Fruit fly (Drosophila melanogaster) whole organism, prepupa: ENCODE results near the gene CG17834.

Experiments used
- Blimp-1 ChIP-seq: fragments of 200-800 bp; sonication (Bioruptor generic); optimal IDR thresholded peaks from 3 replicates; lab custom pipeline; 2017; ENCODE audit warnings: missing biosample characterization, missing genetic modification characterization, mild to moderate bottlenecking, moderate library complexity, missing genetic modification reagents
- CG11294 ChIP-seq: fragments of 200-800 bp; sonication (Bioruptor generic); IDR thresholded peaks from 2 replicates; pipeline ENCODE4 v1.3.6; 2022; ENCODE audit warnings: missing biosample characterization, missing genetic modification characterization
- CG11902 ChIP-seq: fragments of 200-800 bp; sonication (Bioruptor generic); optimal IDR thresholded peaks from 3 replicates; lab custom pipeline; 2016; ENCODE audit warnings: missing biosample characterization, missing genetic modification characterization
- CG15336 ChIP-seq: fragments of 200-800 bp; sonication (Bioruptor generic); IDR thresholded peaks from 2 replicates; pipeline ENCODE4 v1.3.6; 2022; ENCODE audit warnings: missing biosample characterization, missing genetic modification characterization
- CG1621 ChIP-seq: fragments of 200-800 bp; sonication (Bioruptor generic); optimal IDR thresholded peaks from 3 replicates; lab custom pipeline; 2018; ENCODE audit warnings: missing biosample characterization, mild to moderate bottlenecking, missing genetic modification characterization
- CG16779 ChIP-seq: fragments of 200-800 bp; sonication (Bioruptor generic); optimal IDR thresholded peaks from 3 replicates; lab custom pipeline; 2017; ENCODE audit warnings: missing biosample characterization, mild to moderate bottlenecking, missing genetic modification characterization
- CG3032 ChIP-seq: fragments of 200-800 bp; optimal IDR thresholded peaks from 2 replicates; lab custom pipeline; 2019; ENCODE audit warnings: missing biosample characterization, mild to moderate bottlenecking, missing genetic modification characterization, moderate library complexity
- CG31627 ChIP-seq: fragments of 200-800 bp; sonication (Bioruptor generic); optimal IDR thresholded peaks from 3 replicates; lab custom pipeline; 2016; ENCODE audit warnings: missing biosample characterization, missing genetic modification characterization
- CG34406 ChIP-seq: fragments of 200-800 bp; sonication (Bioruptor generic); optimal IDR thresholded peaks from 3 replicates; lab custom pipeline; 2016; ENCODE audit warnings: missing biosample characterization, missing genetic modification characterization
- CG3919 ChIP-seq: fragments of 200-800 bp; sonication (Bioruptor generic); optimal IDR thresholded peaks from 3 replicates; lab custom pipeline; 2016; ENCODE audit warnings: missing biosample characterization, missing genetic modification characterization
- CG6163 ChIP-seq: fragments of 200-800 bp; sonication (Bioruptor generic); IDR thresholded peaks from 3 replicates; pipeline ENCODE4 v1.3.6; 2022; ENCODE audit warnings: missing biosample characterization, missing genetic modification characterization
- CG6276 ChIP-seq: fragments of 200-800 bp; sonication (Bioruptor generic); optimal IDR thresholded peaks from 2 replicates; lab custom pipeline; 2017; ENCODE audit warnings: missing biosample characterization, mild to moderate bottlenecking, missing genetic modification characterization
- CG6792 ChIP-seq: fragments of 200-800 bp; sonication (Bioruptor generic); optimal IDR thresholded peaks from 3 replicates; lab custom pipeline; 2016; ENCODE audit warnings: missing biosample characterization, missing genetic modification characterization
- CG6808 ChIP-seq: fragments of 200-800 bp; sonication (Bioruptor generic); optimal IDR thresholded peaks from 3 replicates; lab custom pipeline; 2017; ENCODE audit warnings: missing biosample characterization, missing genetic modification characterization, mild to moderate bottlenecking, moderate library complexity, missing genetic modification reagents
- CG6854 ChIP-seq: fragments of 200-800 bp; sonication (Bioruptor generic); optimal IDR thresholded peaks from 2 replicates; lab custom pipeline; 2017; ENCODE audit warnings: missing biosample characterization, mild to moderate bottlenecking, missing genetic modification characterization
- CG7368 ChIP-seq: fragments of 200-800 bp; sonication (Bioruptor generic); optimal IDR thresholded peaks from 3 replicates; lab custom pipeline; 2016; ENCODE audit warnings: missing biosample characterization, missing genetic modification characterization
- CG8119 ChIP-seq: fragments of 200-800 bp; sonication (Bioruptor generic); IDR thresholded peaks from 3 replicates; pipeline ENCODE4 v1.3.6; 2022; ENCODE audit warnings: missing biosample characterization, missing genetic modification characterization
- CG8632 ChIP-seq: fragments of 200-800 bp; sonication (Bioruptor generic); optimal IDR thresholded peaks from 3 replicates; lab custom pipeline; 2016; ENCODE audit warnings: missing biosample characterization, missing genetic modification characterization
- Eip75B ChIP-seq: fragments of 200-800 bp; sonication (Bioruptor generic); optimal IDR thresholded peaks from 3 replicates; lab custom pipeline; 2016; ENCODE audit warnings: missing biosample characterization, missing genetic modification characterization
- Eip78C ChIP-seq: fragments of 200-800 bp; sonication (Bioruptor generic); peaks from one replicate; lab custom pipeline; 2016; ENCODE audit warnings: missing biosample characterization, missing genetic modification characterization
- Ets96B ChIP-seq: fragments of 200-800 bp; optimal IDR thresholded peaks from 2 replicates; lab custom pipeline; 2019; ENCODE audit warnings: missing biosample characterization, mild to moderate bottlenecking, missing genetic modification characterization, moderate library complexity
- Hr38 ChIP-seq: sonication (Bioruptor generic); optimal IDR thresholded peaks from 2 replicates; lab custom pipeline; 2016; ENCODE audit warnings: missing biosample characterization, missing genetic modification characterization
- Hr39 ChIP-seq: fragments of 200-800 bp; sonication (Bioruptor generic); optimal IDR thresholded peaks from 2 replicates; lab custom pipeline; 2016; ENCODE audit warnings: missing biosample characterization, missing genetic modification characterization
- Hr4 ChIP-seq: fragments of 200-800 bp; sonication (Bioruptor generic); optimal IDR thresholded peaks from 3 replicates; lab custom pipeline; 2016; ENCODE audit warnings: missing biosample characterization, missing genetic modification characterization
- Lpt ChIP-seq: fragments of 200-800 bp; sonication (Bioruptor generic); optimal IDR thresholded peaks from 3 replicates; lab custom pipeline; 2016; ENCODE audit warnings: missing biosample characterization, missing genetic modification characterization
- OdsH ChIP-seq: fragments of 200-800 bp; sonication (Bioruptor generic); optimal IDR thresholded peaks from 3 replicates; lab custom pipeline; 2016; ENCODE audit warnings: missing biosample characterization, missing genetic modification characterization
- Smox ChIP-seq: fragments of 200-800 bp; sonication (Bioruptor generic); optimal IDR thresholded peaks from 3 replicates; lab custom pipeline; 2016; ENCODE audit warnings: missing biosample characterization, missing genetic modification characterization
- Sox15 ChIP-seq: fragments of 200-800 bp; sonication (Bioruptor generic); optimal IDR thresholded peaks from 3 replicates; lab custom pipeline; 2016; ENCODE audit warnings: missing biosample characterization, missing genetic modification characterization
- cyc ChIP-seq: fragments of 200-800 bp; sonication (Bioruptor generic); optimal IDR thresholded peaks from 3 replicates; lab custom pipeline; 2016; ENCODE audit warnings: missing biosample characterization, missing genetic modification characterization
- esn ChIP-seq: fragments of 200-800 bp; sonication (Bioruptor generic); optimal IDR thresholded peaks from 2 replicates; lab custom pipeline; 2016; ENCODE audit warnings: missing biosample characterization, mild to moderate bottlenecking, missing genetic modification characterization, moderate library complexity
- fd85E ChIP-seq: fragments of 200-800 bp; sonication (Bioruptor generic); optimal IDR thresholded peaks from 3 replicates; lab custom pipeline; 2016; ENCODE audit warnings: missing biosample characterization, missing genetic modification characterization
- fkh ChIP-seq: fragments of 200-800 bp; sonication (Bioruptor generic); optimal IDR thresholded peaks from 3 replicates; lab custom pipeline; 2017; ENCODE audit warnings: missing biosample characterization, mild to moderate bottlenecking, missing genetic modification characterization, moderate library complexity
- net ChIP-seq: fragments of 200-800 bp; sonication (Bioruptor generic); optimal IDR thresholded peaks from 3 replicates; lab custom pipeline; 2016; ENCODE audit warnings: missing biosample characterization, missing genetic modification characterization
- pdm3 ChIP-seq: fragments of 200-800 bp; sonication (Bioruptor generic); optimal IDR thresholded peaks from 3 replicates; lab custom pipeline; 2016; ENCODE audit warnings: missing biosample characterization, missing genetic modification characterization
- salr ChIP-seq, 2 experiments: fragments of 200-800 bp; sonication (Bioruptor generic); optimal IDR thresholded peaks; 3 replicates each; lab custom pipeline; 2016 to 2018; ENCODE audit warnings: missing biosample characterization in 2 of 2, missing genetic modification characterization in 2 of 2, mild to moderate bottlenecking in 1 of 2
- ss ChIP-seq, 2 experiments: fragments of 200-800 bp; sonication (Bioruptor generic); optimal IDR thresholded peaks; 2 replicates in 1 of 2; 3 replicates in 1 of 2; lab custom pipeline; 2017 to 2018; ENCODE audit warnings: mild to moderate bottlenecking in 2 of 2, missing biosample characterization in 2 of 2, missing genetic modification characterization in 2 of 2, moderate library complexity in 1 of 2
- svp ChIP-seq: fragments of 200-800 bp; sonication (Bioruptor generic); peaks from one replicate; lab custom pipeline; 2016; ENCODE audit warnings: missing biosample characterization, missing genetic modification characterization
- vri ChIP-seq: fragments of 200-800 bp; sonication (Bioruptor generic); optimal IDR thresholded peaks from 3 replicates; lab custom pipeline; 2016; ENCODE audit warnings: missing biosample characterization, mild to moderate bottlenecking, missing genetic modification characterization

The CG17834 gene

DNA sequence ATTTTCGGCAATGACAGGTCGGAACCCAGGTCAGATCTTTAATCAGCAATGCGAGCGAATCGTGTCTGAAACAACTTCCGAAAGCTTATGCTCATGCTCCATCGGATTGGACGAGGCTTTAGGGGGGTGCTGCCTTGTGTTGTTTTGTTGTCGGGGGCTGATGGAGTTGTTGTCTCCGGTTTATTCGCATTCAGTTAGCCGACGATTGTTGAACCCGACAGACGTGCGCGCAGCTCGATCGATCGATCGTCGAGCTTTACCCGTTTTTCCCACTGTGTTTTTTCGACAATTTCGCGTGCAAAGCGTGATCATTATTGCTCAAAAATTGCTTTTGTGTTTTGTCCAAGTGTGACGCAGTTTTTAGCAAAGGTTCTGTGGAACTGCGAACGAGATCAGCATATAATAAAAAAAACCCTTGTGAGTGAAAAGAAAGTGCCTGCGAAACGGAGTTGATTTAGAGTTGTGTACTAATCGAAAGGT, at the start of gene CG17834:
Gene CG17834 (plus strand): TSS at position 191 of the 480 bp plus-strand sequence.
- no peak for TF ChIP-seq CG3919
- TF ChIP-seq CG7368 (GFP tag; lab: Kevin White, UChicago) = no peak
- peak; percentile 11 for TF ChIP-seq esn
- TF ChIP-seq CG11902 (GFP tag; lab: Kevin White, UChicago) = no peak
- TF ChIP-seq Smox (GFP tag; lab: Kevin White, UChicago) = no peak
- TF ChIP-seq Blimp-1 (GFP tag; lab: Kevin White, UChicago) = peak; percentile 68
- TF ChIP-seq OdsH (GFP tag; lab: Kevin White, UChicago) = no peak
- TF ChIP-seq CG6163 = peak; percentile 68; the same call in 2 of the 3 replicates
- peak; percentile 32 for TF ChIP-seq net (GFP tag; lab: Kevin White, UChicago)
- peak; percentile 82 for TF ChIP-seq CG6854
- peak; percentile 13 to 41 for TF ChIP-seq ss (GFP tag; optimal IDR thresholded peaks at IDR 0.05; lab: Kevin White, UChicago)
- TF ChIP-seq svp (GFP tag; lab: Kevin White, UChicago) = peak; percentile 86
- TF ChIP-seq Hr38 (GFP tag; lab: Kevin White, UChicago) = no peak
- no peak for TF ChIP-seq CG16779
- no peak for TF ChIP-seq Sox15
- peak; percentile 25 for TF ChIP-seq CG1621 (tag; lab: Kevin White, UChicago)
- TF ChIP-seq Hr39 (GFP tag; lab: Kevin White, UChicago) = no peak
- TF ChIP-seq Lpt (GFP tag; lab: Kevin White, UChicago) = no peak
- no peak for TF ChIP-seq CG31627 (GFP tag; lab: Kevin White, UChicago)
- peak; percentile 70 for TF ChIP-seq Eip78C (GFP tag; lab: Kevin White, UChicago)
- peak; percentile 50; the same call in 2 of the 3 replicates for TF ChIP-seq CG8119 (GFP tag; lab: Robert Waterston, UW)
- TF ChIP-seq salr (GFP tag; optimal IDR thresholded peaks at IDR 0.05; lab: Kevin White, UChicago) = no peak
- TF ChIP-seq Hr4 = no peak
- TF ChIP-seq CG6276 (GFP tag; lab: Kevin White, UChicago) = peak; percentile 3
- TF ChIP-seq CG15336 (GFP tag; lab: Robert Waterston, UW) = 0 out of 2 replicates have a peak, but pooled peaks have one; percentile 15
- peak; percentile 6 for TF ChIP-seq CG6808 (GFP tag; lab: Kevin White, UChicago)
- TF ChIP-seq fd85E = no peak
- TF ChIP-seq pdm3 (GFP tag; lab: Kevin White, UChicago) = no peak
- no peak for TF ChIP-seq Ets96B (tag; lab: Kevin White, UChicago)
- TF ChIP-seq Eip75B (GFP tag; lab: Kevin White, UChicago) = no peak
- no peak for TF ChIP-seq cyc
- no peak for TF ChIP-seq CG3032 (tag; lab: Kevin White, UChicago)
- TF ChIP-seq CG6792 (GFP tag; lab: Kevin White, UChicago) = no peak
- peak; percentile 16 for TF ChIP-seq vri (GFP tag; lab: Kevin White, UChicago)

dm6 chr2L:8480825-8481224, 48.1 kb upstream of the CG17834 start:
- no peak for TF ChIP-seq CG6792 (GFP tag; lab: Kevin White, UChicago)

DNA sequence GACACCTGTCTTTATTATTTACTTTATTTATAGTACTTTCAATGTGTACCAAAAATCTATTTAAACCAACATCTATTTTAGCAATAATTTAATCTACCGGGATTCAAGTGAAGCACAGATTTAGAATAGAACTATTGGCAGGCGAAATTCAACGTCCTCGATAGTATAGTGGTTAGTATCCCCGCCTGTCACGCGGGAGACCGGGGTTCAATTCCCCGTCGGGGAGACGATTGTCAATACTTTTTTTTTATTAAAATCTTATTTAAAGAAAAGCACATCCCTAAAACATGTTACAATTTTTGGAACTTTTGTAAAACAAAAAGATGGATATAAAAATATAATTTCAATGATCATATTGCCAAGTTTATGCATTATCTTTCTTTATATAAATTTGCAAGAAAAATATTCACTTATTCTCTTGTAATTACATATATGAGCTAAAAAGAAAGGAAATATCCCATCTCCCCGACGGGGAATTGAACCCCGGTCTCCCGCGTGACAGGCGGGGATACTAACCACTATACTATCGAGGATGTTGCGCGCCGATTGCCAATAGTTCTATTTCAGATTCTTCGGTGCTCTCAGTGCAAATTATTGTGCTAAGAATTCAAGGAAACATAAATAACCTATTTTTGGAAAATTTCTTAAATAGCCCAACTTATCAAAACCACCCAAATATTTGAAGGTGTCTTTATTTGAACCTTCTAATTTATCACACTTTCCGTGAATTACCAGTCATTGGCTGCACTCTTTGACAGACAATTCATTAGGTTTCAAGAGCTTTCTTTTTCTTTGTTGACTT, 47.1 kb upstream of the CG17834 start, which contains the start of gene CG43796:
Gene CG43796 (plus strand): TSS at position 752 of the 802 bp plus-strand sequence.
- no peak for TF ChIP-seq fd85E
- peak; percentile 28 for TF ChIP-seq svp (GFP tag; lab: Kevin White, UChicago)
- TF ChIP-seq CG11294 = no peak
- TF ChIP-seq CG34406 (GFP tag; lab: Kevin White, UChicago) = no peak
- TF ChIP-seq Eip78C (GFP tag; lab: Kevin White, UChicago) = peak; percentile 50
- no peak for TF ChIP-seq CG8632
- no peak for TF ChIP-seq ss (GFP tag; optimal IDR thresholded peaks at IDR 0.05; lab: Kevin White, UChicago)
- no peak for TF ChIP-seq fkh
- TF ChIP-seq, all 60 proteins: peak for 2
